Fruit fly (Drosophila melanogaster) whole organism, pupa: ENCODE data around the gene CG42538.

Experiments used
- CG14655 ChIP-seq: fragments of 200-800 bp; sonication (Bioruptor generic); optimal IDR thresholded peaks from 3 replicates; lab custom pipeline; 2017; ENCODE audit warnings: mild to moderate bottlenecking, missing biosample characterization, missing genetic modification reagents, missing genetic modification characterization
- CG17806 ChIP-seq: fragments of 200-800 bp; sonication (Bioruptor generic); optimal IDR thresholded peaks from 2 replicates; lab custom pipeline; 2018; ENCODE audit warnings: missing biosample characterization, mild to moderate bottlenecking, missing genetic modification characterization, moderate library complexity
- CG34367 ChIP-seq: fragments of 200-800 bp; sonication (Bioruptor generic); optimal IDR thresholded peaks from 2 replicates; lab custom pipeline; 2018; ENCODE audit warnings: missing biosample characterization, mild to moderate bottlenecking, missing genetic modification characterization
- CG4496 ChIP-seq: fragments of 200-800 bp; sonication (Bioruptor generic); IDR thresholded peaks from 3 replicates; pipeline ENCODE4 v1.3.6; 2022; ENCODE audit warnings: missing biosample characterization, missing genetic modification characterization
- CG9948 ChIP-seq: fragments of 200-800 bp; sonication (Bioruptor generic); optimal IDR thresholded peaks from 2 replicates; lab custom pipeline; 2018; ENCODE audit warnings: missing biosample characterization, mild to moderate bottlenecking, missing genetic modification characterization, moderate library complexity
- D1 ChIP-seq: fragments of 200-800 bp; sonication (Bioruptor generic); optimal IDR thresholded peaks from 2 replicates; lab custom pipeline; 2018; ENCODE audit warnings: missing biosample characterization, mild to moderate bottlenecking, missing genetic modification characterization, moderate library complexity
- Ets98B ChIP-seq: fragments of 200-800 bp; sonication (Bioruptor generic); IDR thresholded peaks from 2 replicates; pipeline ENCODE4 v1.3.6; 2022; ENCODE audit warnings: missing biosample characterization, missing genetic modification characterization
- Pif1B ChIP-seq: fragments of 200-800 bp; sonication (Bioruptor generic); optimal IDR thresholded peaks from 3 replicates; lab custom pipeline; 2016; ENCODE audit warnings: missing biosample characterization, missing genetic modification characterization
- Snoo ChIP-seq: fragments of 200-800 bp; sonication (Bioruptor generic); optimal IDR thresholded peaks from 3 replicates; lab custom pipeline; 2017; ENCODE audit warnings: missing biosample characterization, mild to moderate bottlenecking, missing genetic modification characterization, inconsistent platforms
- fd96Ca ChIP-seq: fragments of 200-800 bp; sonication (Bioruptor generic); IDR thresholded peaks from 3 replicates; pipeline ENCODE4 v1.3.6; 2022; ENCODE audit warnings: missing biosample characterization, missing genetic modification characterization
- gl ChIP-seq: fragments of 200-800 bp; sonication (Bioruptor generic); optimal IDR thresholded peaks from 2 replicates; lab custom pipeline; 2018; ENCODE audit warnings: missing biosample characterization, mild to moderate bottlenecking, missing genetic modification characterization
- rn ChIP-seq: fragments of 200-800 bp; sonication (Bioruptor generic); IDR thresholded peaks from 2 replicates; pipeline ENCODE4 v1.3.6; 2022; ENCODE audit warnings: missing biosample characterization, missing genetic modification characterization

DNA sequence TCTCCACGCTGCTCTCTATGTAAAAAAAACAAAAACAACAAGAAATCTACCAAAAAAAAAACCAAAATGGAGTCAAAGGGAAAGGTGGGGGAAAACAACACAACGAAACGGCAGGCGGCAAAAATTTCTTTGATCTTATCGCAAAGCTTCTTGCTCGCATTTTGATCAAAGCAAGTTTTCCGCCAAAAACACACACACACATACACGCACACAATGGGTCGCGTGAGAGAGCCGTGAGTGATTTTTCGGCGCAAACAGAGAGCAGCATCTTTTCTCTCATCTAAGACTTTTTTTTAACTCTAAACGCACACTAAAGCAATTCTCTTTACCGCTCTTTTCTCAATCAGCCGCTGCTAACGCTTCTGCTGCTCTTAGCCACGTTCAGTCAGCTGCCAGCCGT, 5.4 kb upstream of the CG42538 start:
- TF ChIP-seq CG4496 (GFP tag; lab: Robert Waterston, UW) = no peak
- TF ChIP-seq Ets98B (GFP tag; lab: Robert Waterston, UW) = no peak
- no peak for TF ChIP-seq gl (tag; lab: Kevin White, UChicago)
- no peak for TF ChIP-seq CG14655
- no peak for TF ChIP-seq fd96Ca
- TF ChIP-seq rn (GFP tag; lab: Robert Waterston, UW) = no peak
- TF ChIP-seq CG9948 (tag; lab: Kevin White, UChicago) = no peak
- no peak for TF ChIP-seq Snoo (tag; lab: Kevin White, UChicago)
- no peak for TF ChIP-seq CG17806 (tag; lab: Kevin White, UChicago)
- TF ChIP-seq Pif1B (GFP tag; lab: Kevin White, UChicago) = no peak
- no peak for TF ChIP-seq D1 (tag; lab: Kevin White, UChicago)
- TF ChIP-seq CG34367 = no peak
